Fruit fly (Drosophila melanogaster) whole organism, embryonic: ENCODE data around the gene CG32267.

Experiments
- BEAF-32 ChIP-seq: fragments of 200-800 bp; sonication (Bioruptor generic); optimal IDR thresholded peaks from 3 replicates; lab custom pipeline; 2017; ENCODE audit warnings: missing biosample characterization, missing genetic modification characterization, mild to moderate bottlenecking, moderate library complexity, missing genetic modification reagents
- BtbVII ChIP-seq: fragments of 200-800 bp; sonication (Bioruptor generic); optimal IDR thresholded peaks from 3 replicates; lab custom pipeline; 2017; ENCODE audit warnings: missing biosample characterization, mild to moderate bottlenecking, missing genetic modification characterization
- CG10543 ChIP-seq: fragments of 200-800 bp; sonication (Bioruptor generic); optimal IDR thresholded peaks from 3 replicates; lab custom pipeline; 2017; ENCODE audit warnings: missing biosample characterization, mild to moderate bottlenecking, missing genetic modification characterization, moderate library complexity
- CG11093 ChIP-seq: fragments of 200-800 bp; sonication (Bioruptor generic); IDR thresholded peaks from 3 replicates; pipeline ENCODE4 v1.3.6; 2022; ENCODE audit warnings: missing biosample characterization, missing genetic modification characterization
- CG12299 ChIP-seq: fragments of 200-800 bp; sonication (Bioruptor generic); optimal IDR thresholded peaks from 2 replicates; lab custom pipeline; 2018; ENCODE audit warnings: missing biosample characterization, mild to moderate bottlenecking, missing genetic modification characterization
- CG12769 ChIP-seq: fragments of 200-800 bp; sonication (Bioruptor generic); optimal IDR thresholded peaks from 2 replicates; lab custom pipeline; 2019; ENCODE audit warnings: missing biosample characterization, mild to moderate bottlenecking, missing genetic modification characterization, moderate library complexity
- CG14050 ChIP-seq: fragments of 200-800 bp; sonication (Bioruptor generic); IDR thresholded peaks from 3 replicates; pipeline ENCODE4 v1.3.6; 2022; ENCODE audit warnings: missing biosample characterization, missing genetic modification characterization
- CG17912 ChIP-seq: fragments of 200-800 bp; sonication (Bioruptor generic); optimal IDR thresholded peaks from 2 replicates; lab custom pipeline; 2018; ENCODE audit warnings: missing biosample characterization, mild to moderate bottlenecking, missing genetic modification characterization
- CG18262 ChIP-seq: fragments of 200-800 bp; optimal IDR thresholded peaks from 3 replicates; lab custom pipeline; 2019; ENCODE audit warnings: missing biosample characterization, mild to moderate bottlenecking, missing genetic modification characterization, moderate library complexity
- CG1832 ChIP-seq: fragments of 200-800 bp; sonication (Bioruptor generic); optimal IDR thresholded peaks from 2 replicates; lab custom pipeline; 2017; ENCODE audit warnings: missing biosample characterization, mild to moderate bottlenecking, missing genetic modification characterization, inconsistent platforms
- CG18619 ChIP-seq: fragments of 200-800 bp; sonication (Bioruptor generic); optimal IDR thresholded peaks from 3 replicates; lab custom pipeline; 2017; ENCODE audit warnings: missing biosample characterization, mild to moderate bottlenecking, missing genetic modification characterization
- CG2116 ChIP-seq: fragments of 200-800 bp; sonication (Bioruptor generic); optimal IDR thresholded peaks from 3 replicates; lab custom pipeline; 2018; ENCODE audit warnings: missing biosample characterization, mild to moderate bottlenecking, missing genetic modification characterization
- CG32532 ChIP-seq: fragments of 200-800 bp; sonication (Bioruptor generic); IDR thresholded peaks from 2 replicates; pipeline ENCODE4 v1.3.6; 2022; ENCODE audit warnings: missing biosample characterization, missing genetic modification characterization
- CG4730 ChIP-seq: fragments of 200-800 bp; sonication (Bioruptor generic); IDR thresholded peaks from 2 replicates; pipeline ENCODE4 v1.3.6; 2022; ENCODE audit warnings: missing biosample characterization, missing genetic modification characterization
- CG6175 ChIP-seq: fragments of 200-800 bp; sonication (Bioruptor generic); IDR thresholded peaks from 3 replicates; pipeline ENCODE4 v1.3.6; 2022; ENCODE audit warnings: missing biosample characterization, missing genetic modification characterization
- CG6654 ChIP-seq: fragments of 200-800 bp; sonication (Bioruptor generic); optimal IDR thresholded peaks from 2 replicates; lab custom pipeline; 2017; ENCODE audit warnings: missing biosample characterization, mild to moderate bottlenecking, missing genetic modification characterization
- CG7928 ChIP-seq: fragments of 200-800 bp; sonication (Bioruptor generic); optimal IDR thresholded peaks from 2 replicates; lab custom pipeline; 2017; ENCODE audit warnings: missing biosample characterization, mild to moderate bottlenecking, missing genetic modification characterization
- CG8281 ChIP-seq: fragments of 200-800 bp; sonication (Bioruptor generic); optimal IDR thresholded peaks from 2 replicates; lab custom pipeline; 2018; ENCODE audit warnings: missing biosample characterization, mild to moderate bottlenecking, missing genetic modification characterization, moderate library complexity
- CG9817 ChIP-seq: fragments of 200-800 bp; sonication (Bioruptor generic); optimal IDR thresholded peaks from 2 replicates; lab custom pipeline; 2018; ENCODE audit warnings: missing biosample characterization, mild to moderate bottlenecking, missing genetic modification characterization, moderate library complexity
- Dad ChIP-seq: fragments of 200-800 bp; sonication (Bioruptor generic); optimal IDR thresholded peaks from 3 replicates; lab custom pipeline; 2016; ENCODE audit warnings: missing biosample characterization, missing genetic modification characterization
- ERR ChIP-seq: fragments of 200-800 bp; sonication (Bioruptor generic); optimal IDR thresholded peaks from 2 replicates; lab custom pipeline; 2016; ENCODE audit warnings: missing biosample characterization, missing genetic modification characterization
- Fer1 ChIP-seq: fragments of 200-800 bp; sonication (Bioruptor generic); optimal IDR thresholded peaks from 2 replicates; lab custom pipeline; 2017; ENCODE audit warnings: missing biosample characterization, mild to moderate bottlenecking, missing genetic modification characterization
- HLHmδ ChIP-seq: fragments of 200-800 bp; sonication (Bioruptor generic); optimal IDR thresholded peaks from 2 replicates; lab custom pipeline; 2018; ENCODE audit warnings: missing biosample characterization, mild to moderate bottlenecking, missing genetic modification characterization, moderate library complexity
- Hand ChIP-seq: fragments of 200-800 bp; sonication (Bioruptor generic); optimal IDR thresholded peaks from 2 replicates; lab custom pipeline; 2017; ENCODE audit warnings: mild to moderate bottlenecking, missing biosample characterization, missing genetic modification reagents, missing genetic modification characterization
- Hr78 ChIP-seq, 2 experiments: fragments of 200-800 bp in 1 of 2; fragments of >200 bp in 1 of 2; sonication (Bioruptor generic) in 1 of 2; optimal IDR thresholded peaks; 2 replicates each; lab custom pipeline; 2017 to 2019; ENCODE audit warnings: missing biosample characterization in 2 of 2, missing genetic modification characterization in 2 of 2, mild to moderate bottlenecking in 1 of 2, moderate library complexity in 1 of 2
- Hsf ChIP-seq: fragments of 200-800 bp; sonication (Bioruptor generic); optimal IDR thresholded peaks from 3 replicates; lab custom pipeline; 2016; ENCODE audit warnings: missing biosample characterization, missing genetic modification characterization
- MTF-1 ChIP-seq: fragments of 200-800 bp; sonication (Bioruptor generic); optimal IDR thresholded peaks from 2 replicates; lab custom pipeline; 2018; ENCODE audit warnings: missing biosample characterization, mild to moderate bottlenecking, missing genetic modification characterization, borderline replicate concordance
- Meics ChIP-seq: fragments of 200-800 bp; sonication (Bioruptor generic); optimal IDR thresholded peaks from 2 replicates; lab custom pipeline; 2017; ENCODE audit warnings: missing biosample characterization, mild to moderate bottlenecking, missing genetic modification characterization
- Nf-YA ChIP-seq: fragments of 200-800 bp; sonication (Bioruptor generic); IDR thresholded peaks from 2 replicates; pipeline ENCODE4 v1.3.6; 2022; ENCODE audit warnings: missing biosample characterization, missing genetic modification characterization
- Rx ChIP-seq: fragments of 200-800 bp; sonication (Bioruptor generic); IDR thresholded peaks from 2 replicates; pipeline ENCODE4 v1.3.6; 2022; ENCODE audit warnings: missing biosample characterization, missing genetic modification characterization
- cg ChIP-seq: fragments of 200-800 bp; sonication (Bioruptor generic); optimal IDR thresholded peaks from 3 replicates; lab custom pipeline; 2019; ENCODE audit warnings: missing biosample characterization, mild to moderate bottlenecking, missing genetic modification characterization, moderate library complexity
- crc ChIP-seq: fragments of 200-800 bp; sonication (Bioruptor generic); optimal IDR thresholded peaks from 2 replicates; lab custom pipeline; 2016; ENCODE audit warnings: missing biosample characterization, missing genetic modification characterization
- crol ChIP-seq: fragments of 200-800 bp; sonication (Bioruptor generic); IDR thresholded peaks from 2 replicates; pipeline ENCODE4 v1.3.6; 2022; ENCODE audit warnings: missing biosample characterization, missing genetic modification characterization
- disco-r ChIP-seq: fragments of 200-800 bp; sonication (Bioruptor generic); optimal IDR thresholded peaks from 2 replicates; lab custom pipeline; 2016; ENCODE audit warnings: missing biosample characterization, missing genetic modification characterization
- dmrt99B ChIP-seq: fragments of 200-800 bp; sonication (Bioruptor generic); optimal IDR thresholded peaks from 2 replicates; lab custom pipeline; 2018; ENCODE audit warnings: missing biosample characterization, mild to moderate bottlenecking, missing genetic modification characterization, moderate library complexity
- dpn ChIP-seq, 2 experiments: fragments of 200-800 bp; sonication (Bioruptor generic); optimal IDR thresholded peaks; 3 replicates each; lab custom pipeline; 2016; ENCODE audit warnings: missing biosample characterization in 2 of 2, missing genetic modification characterization in 2 of 2
- nerfin-2 ChIP-seq: fragments of 200-800 bp; sonication (Bioruptor generic); IDR thresholded peaks from 2 replicates; pipeline ENCODE4 v1.3.6; 2022; ENCODE audit warnings: missing biosample characterization, missing genetic modification characterization; ENCODE audit not compliant: partially characterized antibody
- nmo ChIP-seq: fragments of 200-800 bp; sonication (Bioruptor generic); optimal IDR thresholded peaks from 2 replicates; lab custom pipeline; 2018; ENCODE audit warnings: missing biosample characterization, mild to moderate bottlenecking, missing genetic modification characterization, moderate library complexity
- nom ChIP-seq: fragments of 200-800 bp; sonication (Bioruptor generic); optimal IDR thresholded peaks from 2 replicates; lab custom pipeline; 2017; ENCODE audit warnings: missing biosample characterization, missing genetic modification characterization, mild to moderate bottlenecking, moderate library complexity, missing genetic modification reagents
- odd ChIP-seq: fragments of 200-800 bp; sonication (Bioruptor generic); optimal IDR thresholded peaks from 2 replicates; lab custom pipeline; 2017; ENCODE audit warnings: missing biosample characterization, mild to moderate bottlenecking, missing genetic modification characterization
- org-1 ChIP-seq: fragments of 200-800 bp; sonication (Bioruptor generic); optimal IDR thresholded peaks from 2 replicates; lab custom pipeline; 2017; ENCODE audit warnings: missing biosample characterization, missing genetic modification characterization
- p53 ChIP-seq: fragments of 200-800 bp; sonication (Bioruptor generic); optimal IDR thresholded peaks from 2 replicates; lab custom pipeline; 2016; ENCODE audit warnings: missing biosample characterization, missing genetic modification characterization
- phol ChIP-seq: fragments of 200-800 bp; sonication (Bioruptor generic); optimal IDR thresholded peaks from 3 replicates; lab custom pipeline; 2018; ENCODE audit warnings: missing biosample characterization, mild to moderate bottlenecking, missing genetic modification characterization, moderate library complexity
- pum ChIP-seq: fragments of 200-800 bp; sonication (Bioruptor generic); optimal IDR thresholded peaks from 2 replicates; lab custom pipeline; 2016; ENCODE audit warnings: missing biosample characterization, missing genetic modification characterization
- repo ChIP-seq: fragments of 200-800 bp; sonication (Bioruptor generic); optimal IDR thresholded peaks from 2 replicates; lab custom pipeline; 2016; ENCODE audit warnings: missing biosample characterization, missing genetic modification characterization
- ro ChIP-seq: fragments of 200-800 bp; sonication (Bioruptor generic); IDR thresholded peaks from 2 replicates; pipeline ENCODE4 v1.3.6; 2022; ENCODE audit warnings: missing biosample characterization, missing genetic modification characterization
- shn ChIP-seq: fragments of 200-800 bp; sonication (Bioruptor generic); optimal IDR thresholded peaks from 3 replicates; lab custom pipeline; 2016; ENCODE audit warnings: missing biosample characterization, missing genetic modification characterization
- ssp ChIP-seq: fragments of 200-800 bp; sonication (Bioruptor generic); IDR thresholded peaks from 2 replicates; pipeline ENCODE4 v1.3.6; 2022; ENCODE audit warnings: missing biosample characterization, missing genetic modification characterization
- sug ChIP-seq: fragments of 200-800 bp; optimal IDR thresholded peaks from 2 replicates; lab custom pipeline; 2019; ENCODE audit warnings: missing biosample characterization, mild to moderate bottlenecking, missing genetic modification characterization, moderate library complexity
- tap ChIP-seq: fragments of 200-800 bp; optimal IDR thresholded peaks from 3 replicates; lab custom pipeline; 2019; ENCODE audit warnings: missing biosample characterization, mild to moderate bottlenecking, missing genetic modification characterization, moderate library complexity
- toy ChIP-seq: fragments of 200-800 bp; sonication (Bioruptor generic); IDR thresholded peaks from 2 replicates; pipeline ENCODE4 v1.3.6; 2022; ENCODE audit warnings: missing biosample characterization, missing genetic modification characterization

The CG32267 gene

dm6 chr3L:3449680-3450079 is 22.2 kb downstream of the CG32267 start (continued):
- TF ChIP-seq ssp = no peak
- no peak for TF ChIP-seq Dad (GFP tag; lab: Kevin White, UChicago)
- TF ChIP-seq CG7928 (GFP tag; lab: Kevin White, UChicago) = no peak
- 0 out of 2 replicates have a peak, but pooled peaks have one; percentile 5 for TF ChIP-seq CG32532 (GFP tag; lab: Robert Waterston, UW)
- no peak for TF ChIP-seq Fer1 (GFP tag; lab: Kevin White, UChicago)
- TF ChIP-seq shn (GFP tag; lab: Kevin White, UChicago) = no peak
- TF ChIP-seq crol (GFP tag; lab: Robert Waterston, UW) = no peak
- TF ChIP-seq CG12769 = no peak
- TF ChIP-seq CG6175 (GFP tag; lab: Robert Waterston, UW) = no peak
- TF ChIP-seq CG18619 (GFP tag; lab: Kevin White, UChicago) = peak; percentile 49
- TF ChIP-seq tap = no peak
- no peak for TF ChIP-seq CG11093
- no peak for TF ChIP-seq BtbVII
- no peak for TF ChIP-seq CG2116 (GFP tag; lab: Kevin White, UChicago)
- no peak for TF ChIP-seq CG1832 (GFP tag; lab: Kevin White, UChicago)
- TF ChIP-seq CG9817 (tag; lab: Kevin White, UChicago) = no peak
- TF ChIP-seq org-1 (GFP tag; lab: Kevin White, UChicago) = peak; percentile 32
- TF ChIP-seq ro (GFP tag; lab: Robert Waterston, UW) = no peak
- TF ChIP-seq CG10543 (GFP tag; lab: Kevin White, UChicago) = no peak
- TF ChIP-seq Rx = no peak
- TF ChIP-seq cg = no peak
- TF ChIP-seq Hr78 (GFP tag; optimal IDR thresholded peaks at IDR 0.05; lab: Kevin White, UChicago) = no peak
- no peak for TF ChIP-seq toy (GFP tag; lab: Robert Waterston, UW)
- TF ChIP-seq CG12299 (tag; lab: Kevin White, UChicago) = no peak
- no peak for TF ChIP-seq pum (GFP tag; lab: Kevin White, UChicago)
- no peak for TF ChIP-seq Hand (GFP tag; lab: Kevin White, UChicago)
- TF ChIP-seq HLHmδ (GFP tag; lab: Kevin White, UChicago) = no peak
- no peak for TF ChIP-seq crc (GFP tag; lab: Kevin White, UChicago)
- TF ChIP-seq CG4730 (GFP tag; lab: Robert Waterston, UW) = no peak
- no peak for TF ChIP-seq dmrt99B
- no peak for TF ChIP-seq phol (tag; lab: Kevin White, UChicago)
- no peak for TF ChIP-seq BEAF-32 (GFP tag; lab: Kevin White, UChicago)
- no peak for TF ChIP-seq MTF-1
- 0 out of 3 replicates have a peak, but pooled peaks have one; percentile 16 for TF ChIP-seq CG14050 (GFP tag; lab: Robert Waterston, UW)
- no peak for TF ChIP-seq nom (GFP tag; lab: Kevin White, UChicago)
- TF ChIP-seq CG6654 = no peak
- no peak for TF ChIP-seq disco-r
- no peak for TF ChIP-seq p53
- TF ChIP-seq sug (tag; lab: Kevin White, UChicago) = no peak
- TF ChIP-seq Nf-YA = no peak
- TF ChIP-seq dpn (GFP tag; optimal IDR thresholded peaks at IDR 0.05; lab: Kevin White, UChicago) = peak in 1 of 2 experiments; percentile 2
- TF ChIP-seq CG18262 = no peak
- TF ChIP-seq nmo (GFP tag; lab: Kevin White, UChicago) = peak; percentile 37
- no peak for TF ChIP-seq CG17912
- TF ChIP-seq nerfin-2 (GFP tag; lab: Robert Waterston, UW) = no peak
- TF ChIP-seq Hsf = peak; percentile 46
- no peak for TF ChIP-seq odd (GFP tag; lab: Kevin White, UChicago)
- peak; percentile 30 for TF ChIP-seq Meics (GFP tag; lab: Kevin White, UChicago)
- TF ChIP-seq ERR (GFP tag; lab: Kevin White, UChicago) = no peak
- no peak for TF ChIP-seq repo (GFP tag; lab: Kevin White, UChicago)
- no peak for TF ChIP-seq CG8281 (tag; lab: Kevin White, UChicago)
